Fruit fly (Drosophila melanogaster): Measurements from ENCODE around the gene pkaap.

pkaap gene

DNA sequence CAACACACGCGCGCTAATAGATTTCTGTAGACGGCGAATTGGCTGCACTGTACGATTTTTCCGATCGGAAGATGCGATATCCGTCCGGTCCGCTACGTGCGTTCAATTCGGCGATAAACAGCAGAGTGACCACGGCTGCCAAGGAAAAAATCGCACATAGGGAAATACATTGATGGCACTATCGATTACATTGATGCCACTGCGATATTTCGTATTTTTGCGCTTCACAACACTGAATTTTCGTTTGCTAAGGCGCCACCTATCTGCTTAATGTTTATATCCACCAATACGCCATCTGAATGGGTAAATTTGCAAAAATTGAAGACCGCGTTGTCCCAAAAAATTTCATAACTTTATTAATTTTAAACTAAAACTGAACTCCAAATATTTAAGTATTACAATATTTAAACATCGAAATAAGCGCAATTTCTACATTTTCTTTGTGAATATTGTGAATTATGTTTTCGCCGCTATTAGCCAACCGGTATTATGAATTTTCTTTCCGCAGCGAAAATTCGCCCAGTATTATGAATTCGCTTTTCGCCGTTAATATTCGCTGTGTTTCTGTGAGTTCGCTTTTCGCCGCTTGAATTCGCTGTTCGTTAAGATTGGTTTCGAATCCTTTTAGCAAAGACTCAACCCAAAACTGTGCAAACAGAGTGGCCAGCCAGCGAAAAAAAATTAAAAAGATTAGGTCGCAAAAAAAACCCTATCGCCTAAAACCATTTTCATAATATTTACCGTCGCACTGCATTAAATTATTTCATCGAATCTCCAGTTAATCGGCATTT lies at the start of gene pkaap, which contains the start of gene crp (continued):
- TF ChIP-seq eg (GFP tag; IDR thresholded peaks at IDR 0.05) (no peak), CG32006 (GFP tag; optimal IDR thresholded peaks at IDR 0.05) (peak; percentile 28), CG15336 (GFP tag; IDR thresholded peaks at IDR 0.05) (no peak), dsx (GFP tag; optimal IDR thresholded peaks at IDR 0.05; ENCODE audit: poor library complexity, severe bottlenecking) (peak; percentile 69), esn (GFP tag; optimal IDR thresholded peaks at IDR 0.05) (peak; percentile 76), fkh (GFP tag; optimal IDR thresholded peaks at IDR 0.05) (peak; percentile 94), Smox (GFP tag; optimal IDR thresholded peaks at IDR 0.05) (peak; percentile 77)

DNA sequence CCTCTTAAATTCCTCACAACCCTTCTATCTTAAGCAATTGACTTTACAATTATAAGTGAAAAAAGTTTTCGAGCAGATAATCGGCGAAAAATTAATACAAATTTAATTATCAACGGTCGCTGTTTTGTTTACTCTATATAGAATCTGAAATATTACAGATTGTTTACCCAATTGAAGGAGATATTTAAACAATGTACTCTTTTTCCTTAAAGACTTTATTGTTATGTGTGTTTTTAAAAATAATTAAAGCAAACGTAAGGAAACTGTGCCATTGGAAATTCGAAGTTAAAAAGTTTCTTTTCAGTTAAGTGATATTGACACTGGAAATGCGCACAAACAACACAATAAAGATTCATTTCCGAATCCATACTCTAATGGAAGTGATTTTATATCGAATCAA lies 46.5 kb upstream of the pkaap start, which contains the start of gene CG42818:
Gene CG42818, plus strand, starts transcription at position 301 of the 400 bp plus-strand sequence.
- TF ChIP-seq Eip75B (GFP tag; optimal IDR thresholded peaks at IDR 0.05), result no peak
- TF ChIP-seq Sox15 (GFP tag; optimal IDR thresholded peaks at IDR 0.05), result no peak
- no peak for TF ChIP-seq CG15336 (GFP tag; IDR thresholded peaks at IDR 0.05)
- TF ChIP-seq CG32006 (GFP tag; optimal IDR thresholded peaks at IDR 0.05), result no peak
- TF ChIP-seq Ets96B (tag; optimal IDR thresholded peaks at IDR 0.05), result no peak
- TF ChIP-seq CG11294 (GFP tag; IDR thresholded peaks at IDR 0.05), result no peak
- TF ChIP-seq fkh (GFP tag; optimal IDR thresholded peaks at IDR 0.05), result no peak
- no peak for TF ChIP-seq CG31627 (GFP tag; optimal IDR thresholded peaks at IDR 0.05)
- no peak for TF ChIP-seq CG3032 (tag; optimal IDR thresholded peaks at IDR 0.05)
- no peak for TF ChIP-seq eg (GFP tag; IDR thresholded peaks at IDR 0.05)
- no peak for TF ChIP-seq Hr39 (GFP tag; optimal IDR thresholded peaks at IDR 0.05)
- no peak for TF ChIP-seq Hr38 (GFP tag; optimal IDR thresholded peaks at IDR 0.05)
- TF ChIP-seq vri (GFP tag; optimal IDR thresholded peaks at IDR 0.05), result no peak
- TF ChIP-seq CG6808 (GFP tag; optimal IDR thresholded peaks at IDR 0.05), result no peak

DNA sequence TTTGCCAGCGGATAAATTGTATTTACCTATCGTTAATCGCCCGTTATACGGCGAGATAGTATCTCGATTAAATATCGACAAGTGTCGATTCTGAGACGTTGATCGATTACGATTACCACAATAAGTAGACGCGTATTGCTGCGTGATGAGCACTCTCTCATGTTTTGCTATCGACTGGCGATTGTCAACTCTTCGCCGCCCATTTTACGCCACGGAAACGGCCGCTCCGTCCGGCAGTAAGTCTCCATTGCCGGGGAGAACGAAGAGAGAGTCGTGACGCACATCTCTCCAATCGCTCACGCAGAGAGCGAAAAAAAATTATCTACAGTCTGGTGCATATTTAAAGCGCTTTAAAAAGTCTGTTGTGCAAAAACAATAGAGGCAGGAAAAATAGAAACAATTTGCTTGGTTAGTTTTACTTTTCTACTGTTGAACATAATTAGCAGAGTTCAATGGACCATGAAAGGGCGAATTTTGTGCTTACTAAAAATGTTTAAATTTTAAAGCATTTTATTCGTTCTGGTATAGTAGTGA lies 36.4 kb upstream of the pkaap start, which contains the start of gene CG46309:
Gene CG46309, minus strand, starts transcription at position 191 of the 534 bp plus-strand sequence.
- TF ChIP-seq CG11294 (GFP tag; IDR thresholded peaks at IDR 0.05) (no peak), dac (GFP tag; optimal IDR thresholded peaks at IDR 0.05) (no peak), CG3919 (GFP tag; optimal IDR thresholded peaks at IDR 0.05) (no peak), pdm3 (GFP tag; optimal IDR thresholded peaks at IDR 0.05) (peak; percentile 44), CG10631 (GFP tag; optimal IDR thresholded peaks at IDR 0.05) (no peak), ss (GFP tag; optimal IDR thresholded peaks at IDR 0.05) (no peak), Smox (GFP tag; optimal IDR thresholded peaks at IDR 0.05) (peak; percentile 54), eg (GFP tag; IDR thresholded peaks at IDR 0.05) (no peak), cyc (GFP tag; optimal IDR thresholded peaks at IDR 0.05) (peak; percentile 43), CG6276 (GFP tag; optimal IDR thresholded peaks at IDR 0.05) (no peak), net (GFP tag; optimal IDR thresholded peaks at IDR 0.05) (no peak), vri (GFP tag; optimal IDR thresholded peaks at IDR 0.05) (peak; percentile 62), CG6854 (GFP tag; optimal IDR thresholded peaks at IDR 0.05) (no peak), Sox15 (GFP tag; optimal IDR thresholded peaks at IDR 0.05) (no peak), CG8119 (GFP tag; IDR thresholded peaks at IDR 0.05) (no peak; the same call in 2 of the 3 replicates), CG15336 (GFP tag; IDR thresholded peaks at IDR 0.05) (no peak), CG8319 (GFP tag; optimal IDR thresholded peaks at IDR 0.05) (no peak), CG10669 (GFP tag; optimal IDR thresholded peaks at IDR 0.05) (no peak), spab (GFP tag; optimal IDR thresholded peaks at IDR 0.05) (no peak), CG31627 (GFP tag; optimal IDR thresholded peaks at IDR 0.05) (peak; percentile 51), CG9139 (GFP tag; optimal IDR thresholded peaks at IDR 0.05) (no peak), Sox102F (GFP tag; optimal IDR thresholded peaks at IDR 0.05) (peak; percentile 50), svp (GFP tag) (no peak), Lpt (GFP tag; optimal IDR thresholded peaks at IDR 0.05) (peak; percentile 8), topi (GFP tag; optimal IDR thresholded peaks at IDR 0.05) (peak; percentile 53), Eip78C (GFP tag) (peak; percentile 86), Gug (GFP tag; IDR thresholded peaks at IDR 0.05) (no peak), Ets21C (GFP tag; optimal IDR thresholded peaks at IDR 0.05) (peak; percentile 8), Hr4 (GFP tag; optimal IDR thresholded peaks at IDR 0.05) (peak; percentile 51), CG16779 (tag; optimal IDR thresholded peaks at IDR 0.05) (no peak), Hr38 (GFP tag; optimal IDR thresholded peaks at IDR 0.05) (no peak), salr (GFP tag; optimal IDR thresholded peaks at IDR 0.05) (peak in 1 of 2 experiments; percentile 31), CG8632 (GFP tag; optimal IDR thresholded peaks at IDR 0.05) (peak; percentile 22), Eip93F (GFP tag; optimal IDR thresholded peaks at IDR 0.05) (no peak), CG6792 (GFP tag; optimal IDR thresholded peaks at IDR 0.05) (no peak), Sox14 (GFP tag; optimal IDR thresholded peaks at IDR 0.05) (peak; percentile 53), Eip75B (GFP tag; optimal IDR thresholded peaks at IDR 0.05) (peak; percentile 48)
